Worm (Caenorhabditis elegans) whole organism, L4 larva: ENCODE data around the gene npp-27.

ENCODE experiments used
- F10B5.3 ChIP-seq: sonication (generic microtip); optimal IDR thresholded peaks from 2 replicates; lab custom pipeline; 2016; ENCODE audit warnings: mild to moderate bottlenecking, missing genetic modification characterization, missing compliant biosample characterization
- F44E2.7 ChIP-seq: fragments of 200-800 bp; sonication (Bioruptor generic); IDR thresholded peaks from 2 replicates; pipeline ENCODE4 v2.1.2; 2022; ENCODE audit warnings: missing genetic modification characterization, missing compliant biosample characterization
- F49E8.2 ChIP-seq: sonication (generic microtip); optimal IDR thresholded peaks from 2 replicates; lab custom pipeline; 2016; ENCODE audit warnings: missing compliant biosample characterization, mild to moderate bottlenecking, missing genetic modification characterization, borderline replicate concordance
- T20F7.1 ChIP-seq: fragments of 200-800 bp; sonication (Bioruptor generic); optimal IDR thresholded peaks from 2 replicates; lab custom pipeline; 2018; ENCODE audit warnings: mild to moderate bottlenecking, missing genetic modification characterization, missing compliant biosample characterization
- Y105C5A.15 ChIP-seq: fragments of 200-800 bp; sonication (Bioruptor generic); IDR thresholded peaks from 2 replicates; pipeline ENCODE4 v1.3.6; 2022; ENCODE audit warnings: missing genetic modification characterization, missing compliant biosample characterization
- Y48G9A.11 ChIP-seq: fragments of 200-800 bp; sonication (Bioruptor generic); IDR thresholded peaks from 2 replicates; pipeline ENCODE4 v1.3.6; 2022; ENCODE audit warnings: missing genetic modification reagents, missing genetic modification characterization, missing compliant biosample characterization
- ZK337.2 ChIP-seq: fragments of 200-800 bp; sonication (Bioruptor generic); IDR thresholded peaks from 2 replicates; pipeline ENCODE4 v1.3.6; 2022; ENCODE audit warnings: missing genetic modification reagents, missing genetic modification characterization, missing compliant biosample characterization
- aha-1 ChIP-seq: fragments of 150-350 bp; peaks from one replicate; lab custom pipeline; 2014; ENCODE audit warnings: missing biosample characterization, missing genetic modification characterization
- ama-1 ChIP-seq: fragments of 150-350 bp; optimal IDR thresholded peaks from 2 replicates; lab custom pipeline; 2014; ENCODE audit warnings: inconsistent platforms, mixed read lengths
- attf-4 ChIP-seq: sonication (generic microtip); optimal IDR thresholded peaks from 3 replicates; lab custom pipeline; 2017; ENCODE audit warnings: missing biosample characterization, missing genetic modification characterization
- ceh-32 ChIP-seq: sonication (generic microtip); optimal IDR thresholded peaks from 2 replicates; lab custom pipeline; 2016; ENCODE audit warnings: mild to moderate bottlenecking, missing genetic modification characterization, missing compliant biosample characterization; ENCODE audit not compliant: poor library complexity
- cey-2 ChIP-seq: sonication (generic microtip); optimal IDR thresholded peaks from 3 replicates; lab custom pipeline; 2017; ENCODE audit warnings: missing genetic modification characterization, mild to moderate bottlenecking, missing compliant biosample characterization, antibody characterized with exemption, borderline replicate concordance; ENCODE audit not compliant: insufficient read depth
- daf-12 ChIP-seq: fragments of 150-350 bp; optimal IDR thresholded peaks from 2 replicates; lab custom pipeline; 2014; ENCODE audit warnings: missing biosample characterization, missing genetic modification reagents, missing genetic modification characterization
- daf-16 ChIP-seq, 3 experiments: sonication (generic microtip); optimal IDR thresholded peaks; 2 replicates each; lab custom pipeline; 2016 to 2017; ENCODE audit warnings: missing genetic modification characterization in 3 of 3, missing genetic modification reagents in 3 of 3, mild to moderate bottlenecking in 2 of 3, missing compliant biosample characterization in 2 of 3, missing biosample characterization in 1 of 3, moderate library complexity in 1 of 3
- daf-19 ChIP-seq: fragments of 200-800 bp; sonication (Bioruptor generic); conservative IDR thresholded peaks from 2 replicates; pipeline ENCODE4 v1.3.6; 2022; ENCODE audit warnings: missing genetic modification characterization, missing compliant biosample characterization
- dmd-6 ChIP-seq: fragments of 200-800 bp; sonication (Bioruptor generic); IDR thresholded peaks from 2 replicates; pipeline ENCODE4 v1.3.6; 2022; ENCODE audit warnings: missing genetic modification reagents, missing genetic modification characterization, missing compliant biosample characterization
- dpl-1 ChIP-seq: fragments of 150-350 bp; optimal IDR thresholded peaks from 2 replicates; lab custom pipeline; 2014; ENCODE audit warnings: missing biosample characterization, missing genetic modification reagents, missing genetic modification characterization
- dve-1 ChIP-seq: sonication (generic microtip); optimal IDR thresholded peaks from 2 replicates; lab custom pipeline; 2017; ENCODE audit warnings: antibody characterized with exemption, mild to moderate bottlenecking, missing genetic modification characterization, missing compliant biosample characterization; ENCODE audit not compliant: insufficient read depth
- egl-27 ChIP-seq: sonication (generic microtip); optimal IDR thresholded peaks from 3 replicates; lab custom pipeline; 2017; ENCODE audit warnings: missing biosample characterization, missing genetic modification reagents, missing genetic modification characterization
- fkh-10 ChIP-seq: fragments of 150-350 bp; optimal IDR thresholded peaks from 2 replicates; lab custom pipeline; 2014; ENCODE audit warnings: missing biosample characterization, missing genetic modification reagents, missing genetic modification characterization
- hif-1 ChIP-seq, 2 experiments: sonication (generic microtip); optimal IDR thresholded peaks; 2 replicates each; lab custom pipeline; 2016 to 2017; ENCODE audit warnings: missing compliant biosample characterization in 2 of 2, missing genetic modification characterization in 2 of 2, missing genetic modification reagents in 2 of 2, missing genotype in 2 of 2, mild to moderate bottlenecking in 1 of 2
- lin-15B ChIP-seq: fragments of 150-350 bp; sonication (generic microtip); optimal IDR thresholded peaks from 3 replicates; lab custom pipeline; 2014; ENCODE audit warnings: missing biosample characterization, missing genetic modification characterization
- lin-29 ChIP-seq: fragments of 200-800 bp; sonication (Bioruptor generic); IDR thresholded peaks from 2 replicates; pipeline ENCODE4 v1.3.6; 2022; ENCODE audit warnings: missing genetic modification reagents, missing genetic modification characterization, missing compliant biosample characterization
- lin-39 ChIP-seq: fragments of 150-350 bp; optimal IDR thresholded peaks from 2 replicates; lab custom pipeline; 2014; ENCODE audit warnings: missing biosample characterization, missing genetic modification reagents, missing genetic modification characterization
- lsy-2 ChIP-seq, 2 experiments: fragments of 150-350 bp in 1 of 2; sonication (generic microtip) in 1 of 2; optimal IDR thresholded peaks; 2 replicates each; lab custom pipeline; 2014 to 2017; ENCODE audit warnings: missing biosample characterization in 2 of 2, missing genetic modification characterization in 2 of 2
- madf-9 ChIP-seq: fragments of 200-800 bp; sonication (Bioruptor generic); conservative IDR thresholded peaks from 2 replicates; pipeline ENCODE4 v1.3.6; 2022; ENCODE audit warnings: missing genetic modification reagents, missing genetic modification characterization, missing compliant biosample characterization
- mdt-29 ChIP-seq: fragments of 200-800 bp; sonication (Bioruptor generic); IDR thresholded peaks from 2 replicates; pipeline ENCODE4 v1.3.6; 2022; ENCODE audit warnings: missing genetic modification reagents, missing genetic modification characterization, missing compliant biosample characterization
- mes-2 ChIP-seq: sonication (generic microtip); optimal IDR thresholded peaks from 2 replicates; lab custom pipeline; 2016; ENCODE audit warnings: missing genotype, mild to moderate bottlenecking, missing genetic modification characterization, missing compliant biosample characterization; ENCODE audit not compliant: poor library complexity, severe bottlenecking
- nhr-10 ChIP-seq: fragments of 150-350 bp; optimal IDR thresholded peaks from 2 replicates; lab custom pipeline; 2014; ENCODE audit warnings: missing biosample characterization, missing genetic modification characterization
- nhr-111 ChIP-seq: fragments of 200-800 bp; sonication (Bioruptor generic); optimal IDR thresholded peaks from 2 replicates; lab custom pipeline; 2018; ENCODE audit warnings: mild to moderate bottlenecking, missing genetic modification characterization, missing compliant biosample characterization
- nhr-41 ChIP-seq: fragments of 200-800 bp; sonication (Bioruptor generic); IDR thresholded peaks from 2 replicates; pipeline ENCODE4 v1.3.6; 2022; ENCODE audit warnings: missing genetic modification reagents, missing genetic modification characterization, missing compliant biosample characterization
- nhr-42 ChIP-seq: fragments of 200-800 bp; sonication (Bioruptor generic); IDR thresholded peaks from 2 replicates; pipeline ENCODE4 v1.3.6; 2022; ENCODE audit warnings: missing genetic modification characterization, missing compliant biosample characterization
- nhr-76 ChIP-seq: fragments of 150-350 bp; optimal IDR thresholded peaks from 2 replicates; lab custom pipeline; 2014; ENCODE audit warnings: missing biosample characterization, missing genetic modification characterization
- snpc-4 ChIP-seq: fragments of 150-350 bp; optimal IDR thresholded peaks from 2 replicates; lab custom pipeline; 2014; ENCODE audit warnings: missing biosample characterization, missing genetic modification characterization
- spr-1 ChIP-seq: sonication (generic microtip); optimal IDR thresholded peaks from 2 replicates; lab custom pipeline; 2016; ENCODE audit warnings: mild to moderate bottlenecking, missing genetic modification characterization, missing compliant biosample characterization
- tag-97 ChIP-seq: fragments of 200-800 bp; sonication (Bioruptor generic); IDR thresholded peaks from 2 replicates; pipeline ENCODE4 v1.3.6; 2022; ENCODE audit warnings: missing genetic modification characterization, missing compliant biosample characterization
- unc-130 ChIP-seq: sonication (generic microtip); optimal IDR thresholded peaks from 2 replicates; lab custom pipeline; 2016; ENCODE audit warnings: missing genetic modification reagents, missing genetic modification characterization, missing compliant biosample characterization
- unc-62 ChIP-seq, 3 experiments: fragments of 150-350 bp in 1 of 3; sonication (generic microtip); optimal IDR thresholded peaks in 2 of 3; peaks in 1 of 3; 1 replicate in 1 of 3; 2 replicates in 2 of 3; lab custom pipeline; 2014 to 2017; ENCODE audit warnings: missing biosample characterization in 3 of 3, missing genetic modification characterization in 3 of 3, missing genetic modification reagents in 3 of 3, missing genotype in 1 of 3
- vab-7 ChIP-seq: fragments of 200-800 bp; sonication (Bioruptor generic); IDR thresholded peaks from 2 replicates; pipeline ENCODE4 v1.3.6; 2022; ENCODE audit warnings: missing genetic modification reagents, missing genetic modification characterization, missing compliant biosample characterization
- zip-2 ChIP-seq: fragments of 150-350 bp; optimal IDR thresholded peaks from 2 replicates; lab custom pipeline; 2014; ENCODE audit warnings: missing biosample characterization, missing genetic modification characterization

The npp-27 gene

ce11 chrIV:7923982-7924480 lies 14.0 kb upstream of the npp-27 start, which contains the start of the genes xpo-3 and C49H3.3 (continued):
- TF ChIP-seq lsy-2 (tag; optimal IDR thresholded peaks at IDR 0.05; lab: Kevin White, UChicago), result peak in 1 of 2 experiments; percentile 82

ce11 chrIV:7920126-7920525 lies 10.1 kb upstream of the npp-27 start, which contains the start of gene C49H3.16:
Gene C49H3.16, plus strand, starts transcription at chrIV:7920426.
- TF ChIP-seq egl-27 (no peak), Y48G9A.11 (no peak), fkh-10 (GFP tag; lab: Kevin White, UChicago) (no peak), F10B5.3 (no peak), dve-1 (tag; lab: Kevin White, UChicago) (no peak), unc-62 (GFP tag; optimal IDR thresholded peaks at IDR 0.05 in 1 of 2; lab: Kevin White, UChicago) (peak in 1 of 2 experiments; percentile 63), unc-62 (tag; optimal IDR thresholded peaks at IDR 0.05; lab: Kevin White, UChicago) (no peak), nhr-42 (no peak), madf-9 (GFP tag; lab: Robert Waterston, UW) (no peak), cey-2 (tag; lab: Kevin White, UChicago) (no peak)
- TF ChIP-seq, all 104 proteins: peak for 1

- TF ChIP-seq unc-62 (GFP tag; optimal IDR thresholded peaks at IDR 0.05 in 1 of 2; lab: Kevin White, UChicago) (peak in 1 of 2 experiments; percentile 83), unc-62 (tag; optimal IDR thresholded peaks at IDR 0.05; lab: Kevin White, UChicago) (no peak), ceh-32 (tag; lab: Kevin White, UChicago) (no peak), nhr-111 (GFP tag; lab: Kevin White, UChicago) (no peak), aha-1 (tag; lab: Kevin White, UChicago) (peak; percentile 95)
Observed at ce11 chrIV:7917881-7918280, 7.8 kb upstream of the npp-27 start.

ce11 chrIV:7916907-7917306 lies 6.9 kb upstream of the npp-27 start:
- TF ChIP-seq unc-62 (GFP tag; optimal IDR thresholded peaks at IDR 0.05 in 1 of 2; lab: Kevin White, UChicago) (peak in 1 of 2 experiments; percentile 90), unc-62 (tag; optimal IDR thresholded peaks at IDR 0.05; lab: Kevin White, UChicago) (no peak), aha-1 (tag; lab: Kevin White, UChicago) (peak; percentile 90), zip-2 (tag; lab: Kevin White, UChicago) (no peak), Y105C5A.15 (GFP tag; lab: Robert Waterston, UW) (no peak)
- TF ChIP-seq, all 104 proteins: peak for 2

- TF ChIP-seq lin-39 (tag; lab: Kevin White, UChicago) (no peak), ama-1 (lab: Kevin White, UChicago) (peak; percentile 38), vab-7 (GFP tag; lab: Robert Waterston, UW) (no peak), lin-29 (no peak), daf-16 (GFP tag; optimal IDR thresholded peaks at IDR 0.05; lab: Kevin White, UChicago) (no peak), daf-16 (tag; optimal IDR thresholded peaks at IDR 0.05; lab: Kevin White, UChicago) (no peak), daf-12 (tag; lab: Kevin White, UChicago) (no peak), unc-130 (GFP tag; lab: Kevin White, UChicago) (no peak), hif-1 (tag; optimal IDR thresholded peaks at IDR 0.05; lab: Kevin White, UChicago) (no peak), nhr-41 (GFP tag; lab: Robert Waterston, UW) (no peak), nhr-10 (tag; lab: Kevin White, UChicago) (no peak), dpl-1 (GFP tag; lab: Kevin White, UChicago) (no peak), snpc-4 (tag; lab: Kevin White, UChicago) (no peak), attf-4 (tag; lab: Kevin White, UChicago) (no peak), mes-2 (tag; lab: Kevin White, UChicago) (no peak), F49E8.2 (no peak), lin-15B (tag; lab: Kevin White, UChicago) (no peak), T20F7.1 (GFP tag; lab: Kevin White, UChicago) (peak; percentile 8), spr-1 (no peak), aha-1 (tag; lab: Kevin White, UChicago) (peak; percentile 69), nhr-76 (tag; lab: Kevin White, UChicago) (no peak), F44E2.7 (no peak), daf-19 (GFP tag; lab: Robert Waterston, UW) (no peak), dmd-6 (GFP tag; lab: Robert Waterston, UW) (no peak), mdt-29 (GFP tag; lab: Robert Waterston, UW) (no peak), ZK337.2 (GFP tag; lab: Robert Waterston, UW) (no peak), tag-97 (GFP tag; lab: Robert Waterston, UW) (no peak)
Observed at ce11 chrIV:7914991-7915390, 4.9 kb upstream of the npp-27 start, which contains the start of gene C49H3.4. Gene C49H3.4, plus strand, starts transcription at chrIV:7915291.
